Worm (Caenorhabditis elegans) whole organism, young adult: ENCODE results near the gene T06E8.8.

Experiments used
- C17E4.6 ChIP-seq: fragments of 200-800 bp; sonication (Bioruptor generic); IDR thresholded peaks from 2 replicates; pipeline ENCODE4 v1.3.6; 2022; ENCODE audit warnings: missing genetic modification reagents, missing genetic modification characterization, missing compliant biosample characterization
- D2030.7 ChIP-seq: fragments of 200-800 bp; sonication (Bioruptor generic); IDR thresholded peaks from 2 replicates; pipeline ENCODE4 v1.3.6; 2022; ENCODE audit warnings: missing genetic modification reagents, missing genetic modification characterization, missing compliant biosample characterization
- F23B12.7 ChIP-seq: sonication (generic microtip); optimal IDR thresholded peaks from 2 replicates; lab custom pipeline; 2017; ENCODE audit warnings: missing genetic modification characterization, mild to moderate bottlenecking, missing compliant biosample characterization, antibody characterized with exemption, moderate library complexity; ENCODE audit not compliant: insufficient read depth
- F52B5.7 ChIP-seq: sonication (generic microtip); optimal IDR thresholded peaks from 2 replicates; lab custom pipeline; 2016; ENCODE audit warnings: mild to moderate bottlenecking, missing genetic modification characterization, missing compliant biosample characterization
- F57C9.4 ChIP-seq: sonication (generic microtip); optimal IDR thresholded peaks from 2 replicates; lab custom pipeline; 2017; ENCODE audit warnings: mild to moderate bottlenecking, missing genetic modification characterization, missing compliant biosample characterization
- K11D2.4 ChIP-seq: fragments of 200-800 bp; sonication (Bioruptor generic); IDR thresholded peaks from 2 replicates; pipeline ENCODE4 v1.3.6; 2022; ENCODE audit warnings: missing genetic modification reagents, missing genetic modification characterization, missing compliant biosample characterization
- K12H6.12 ChIP-seq: fragments of 200-800 bp; sonication (Bioruptor generic); optimal IDR thresholded peaks from 2 replicates; lab custom pipeline; 2018; ENCODE audit warnings: mild to moderate bottlenecking, missing genetic modification characterization, missing compliant biosample characterization
- Y53G8AR.9 ChIP-seq: fragments of 200-800 bp; sonication (Bioruptor generic); conservative IDR thresholded peaks from 2 replicates; pipeline ENCODE4 v1.3.6; 2022; ENCODE audit warnings: missing genetic modification reagents, missing genetic modification characterization, missing compliant biosample characterization
- Y79H2A.3 ChIP-seq: fragments of 200-800 bp; sonication (Bioruptor generic); conservative IDR thresholded peaks from 2 replicates; pipeline ENCODE4 v1.3.6; 2022; ENCODE audit warnings: missing genetic modification reagents, missing genetic modification characterization, missing compliant biosample characterization
- akir-1 ChIP-seq: fragments of 200-800 bp; sonication (Bioruptor generic); optimal IDR thresholded peaks from 2 replicates; lab custom pipeline; 2018; ENCODE audit warnings: mild to moderate bottlenecking, missing genetic modification characterization, moderate library complexity, missing compliant biosample characterization
- ama-1 ChIP-seq, 3 experiments: fragments of 150-350 bp in 1 of 3; sonication (generic microtip) in 2 of 3; optimal IDR thresholded peaks; 2 replicates each; lab custom pipeline; 2014 to 2018; ENCODE audit warnings: missing biosample characterization in 2 of 3, missing genetic modification characterization in 2 of 3, missing genetic modification reagents in 2 of 3
- aptf-2 ChIP-seq: fragments of 200-800 bp; sonication (Bioruptor generic); conservative IDR thresholded peaks from 2 replicates; pipeline ENCODE4 v1.3.6; 2022; ENCODE audit warnings: missing genetic modification reagents, missing genetic modification characterization, missing compliant biosample characterization
- aptf-3 ChIP-seq: fragments of 200-800 bp; sonication (Bioruptor generic); IDR thresholded peaks from 2 replicates; pipeline ENCODE4 v1.3.6; 2022; ENCODE audit warnings: missing genetic modification characterization, missing compliant biosample characterization
- athp-1 ChIP-seq: sonication (generic microtip); optimal IDR thresholded peaks from 2 replicates; lab custom pipeline; 2017; ENCODE audit warnings: mild to moderate bottlenecking, missing genetic modification characterization, missing compliant biosample characterization
- attf-5 ChIP-seq: fragments of 200-800 bp; sonication (Bioruptor generic); optimal IDR thresholded peaks from 2 replicates; lab custom pipeline; 2018; ENCODE audit warnings: mild to moderate bottlenecking, missing genetic modification characterization, missing compliant biosample characterization
- cebp-1 ChIP-seq, 2 experiments: fragments of 200-800 bp in 1 of 2; sonication (Bioruptor generic) in 1 of 2; sonication (generic microtip) in 1 of 2; IDR thresholded peaks in 1 of 2; optimal IDR thresholded peaks in 1 of 2; 2 replicates each; pipeline versions ENCODE4 v1.3.6 to Lab custom; 2017 to 2022; ENCODE audit warnings: missing compliant biosample characterization in 2 of 2, missing genetic modification characterization in 2 of 2, mild to moderate bottlenecking in 1 of 2, missing genetic modification reagents in 1 of 2, moderate library complexity in 1 of 2
- ceh-27 ChIP-seq: fragments of 200-800 bp; sonication (Bioruptor generic); optimal IDR thresholded peaks from 2 replicates; lab custom pipeline; 2018; ENCODE audit warnings: mild to moderate bottlenecking, missing genetic modification characterization, moderate library complexity, missing compliant biosample characterization
- ceh-40 ChIP-seq: fragments of 200-800 bp; sonication (Bioruptor generic); IDR thresholded peaks from 2 replicates; pipeline ENCODE4 v1.3.6; 2022; ENCODE audit warnings: missing genetic modification characterization, missing compliant biosample characterization
- ceh-91 ChIP-seq: fragments of 200-800 bp; sonication (Bioruptor generic); IDR thresholded peaks from 2 replicates; pipeline ENCODE4 v1.3.6; 2022; ENCODE audit warnings: missing genetic modification reagents, missing genetic modification characterization, missing compliant biosample characterization
- chd-7 ChIP-seq: sonication (generic microtip); optimal IDR thresholded peaks from 2 replicates; lab custom pipeline; 2016; ENCODE audit warnings: mild to moderate bottlenecking, missing genetic modification characterization, moderate library complexity, missing compliant biosample characterization
- dpff-1 ChIP-seq: sonication (generic microtip); optimal IDR thresholded peaks from 2 replicates; lab custom pipeline; 2017; ENCODE audit warnings: mild to moderate bottlenecking, missing genetic modification characterization, missing compliant biosample characterization
- dpl-1 ChIP-seq: fragments of 150-350 bp; optimal IDR thresholded peaks from 2 replicates; lab custom pipeline; 2014; ENCODE audit warnings: missing biosample characterization, missing genetic modification reagents, missing genetic modification characterization
- egl-18 ChIP-seq: fragments of 200-800 bp; sonication (Bioruptor generic); IDR thresholded peaks from 2 replicates; pipeline ENCODE4 v1.3.6; 2022; ENCODE audit warnings: missing genetic modification reagents, missing genetic modification characterization, missing compliant biosample characterization
- ets-4 ChIP-seq: fragments of 200-800 bp; sonication (Bioruptor generic); optimal IDR thresholded peaks from 2 replicates; lab custom pipeline; 2018; ENCODE audit warnings: mild to moderate bottlenecking, missing genetic modification characterization, missing compliant biosample characterization
- him-1 ChIP-seq: sonication (generic microtip); optimal IDR thresholded peaks from 2 replicates; lab custom pipeline; 2016; ENCODE audit warnings: missing genotype, missing genetic modification reagents, missing genetic modification characterization, missing compliant biosample characterization
- hmg-1.2 ChIP-seq: fragments of 200-800 bp; sonication (Bioruptor generic); IDR thresholded peaks from 2 replicates; pipeline ENCODE4 v1.3.6; 2022; ENCODE audit warnings: missing genetic modification reagents, missing genetic modification characterization, missing compliant biosample characterization
- hsf-1 ChIP-seq: fragments of 200-800 bp; sonication (Bioruptor generic); IDR thresholded peaks from 2 replicates; pipeline ENCODE4 v1.3.6; 2022; ENCODE audit warnings: missing genetic modification reagents, missing genetic modification characterization, missing compliant biosample characterization
- lag-1 ChIP-seq: fragments of 200-800 bp; sonication (Bioruptor generic); IDR thresholded peaks from 2 replicates; pipeline ENCODE4 v1.3.6; 2022; ENCODE audit warnings: missing genetic modification reagents, missing genetic modification characterization, missing compliant biosample characterization
- lin-54 ChIP-seq: fragments of 200-800 bp; sonication (Bioruptor generic); optimal IDR thresholded peaks from 2 replicates; lab custom pipeline; 2018; ENCODE audit warnings: mild to moderate bottlenecking, missing genetic modification characterization, missing compliant biosample characterization
- lsl-1 ChIP-seq: fragments of 200-800 bp; sonication (Bioruptor generic); optimal IDR thresholded peaks from 2 replicates; lab custom pipeline; 2018; ENCODE audit warnings: mild to moderate bottlenecking, missing genetic modification characterization, moderate library complexity, missing compliant biosample characterization
- madf-6 ChIP-seq: fragments of 200-800 bp; sonication (Bioruptor generic); IDR thresholded peaks from 2 replicates; pipeline ENCODE4 v1.3.6; 2022; ENCODE audit warnings: missing genetic modification reagents, missing genetic modification characterization, missing compliant biosample characterization
- madf-8 ChIP-seq: fragments of 200-800 bp; sonication (Bioruptor generic); conservative IDR thresholded peaks from 2 replicates; pipeline ENCODE4 v1.3.6; 2022; ENCODE audit warnings: missing genetic modification reagents, missing genetic modification characterization, missing compliant biosample characterization
- mcd-1 ChIP-seq: fragments of 200-800 bp; sonication (Bioruptor generic); IDR thresholded peaks from 2 replicates; pipeline ENCODE4 v1.3.6; 2022; ENCODE audit warnings: missing genetic modification reagents, missing genetic modification characterization, missing compliant biosample characterization
- mel-28 ChIP-seq: sonication (generic microtip); optimal IDR thresholded peaks from 2 replicates; lab custom pipeline; 2016; ENCODE audit warnings: borderline replicate concordance, mild to moderate bottlenecking, missing genetic modification characterization, missing compliant biosample characterization
- mxl-1 ChIP-seq: sonication (generic microtip); optimal IDR thresholded peaks from 2 replicates; lab custom pipeline; 2016; ENCODE audit warnings: missing genetic modification characterization, missing compliant biosample characterization
- nfya-1 ChIP-seq: sonication (generic microtip); optimal IDR thresholded peaks from 2 replicates; lab custom pipeline; 2017; ENCODE audit warnings: antibody characterized with exemption, missing compliant biosample characterization, missing genetic modification characterization, borderline replicate concordance; ENCODE audit not compliant: insufficient read depth
- pbrm-1 ChIP-seq: fragments of 200-800 bp; sonication (Bioruptor generic); IDR thresholded peaks from 2 replicates; pipeline ENCODE4 v1.3.6; 2022; ENCODE audit warnings: missing genetic modification reagents, missing genetic modification characterization, missing compliant biosample characterization
- pha-4 ChIP-seq: fragments of 150-350 bp; sonication (generic microtip); optimal IDR thresholded peaks from 2 replicates; lab custom pipeline; 2014; ENCODE audit warnings: missing biosample characterization, missing genetic modification reagents, missing genetic modification characterization
- sdz-38 ChIP-seq: sonication (generic microtip); optimal IDR thresholded peaks from 2 replicates; lab custom pipeline; 2016; ENCODE audit warnings: missing genotype, missing genetic modification characterization, missing compliant biosample characterization
- tbp1 ChIP-seq: fragments of 200-800 bp; sonication (Bioruptor generic); optimal IDR thresholded peaks from 2 replicates; lab custom pipeline; 2018; ENCODE audit warnings: mild to moderate bottlenecking, missing genetic modification characterization, missing compliant biosample characterization
- tbx-9 ChIP-seq: sonication (generic microtip); optimal IDR thresholded peaks from 2 replicates; lab custom pipeline; 2016; ENCODE audit warnings: borderline replicate concordance, missing genetic modification characterization, inconsistent platforms, missing compliant biosample characterization
- tlf-1 ChIP-seq: fragments of 200-800 bp; sonication (Bioruptor generic); optimal IDR thresholded peaks from 2 replicates; lab custom pipeline; 2018; ENCODE audit warnings: mild to moderate bottlenecking, missing genetic modification characterization, missing compliant biosample characterization
- unc-130 ChIP-seq: sonication (generic microtip); optimal IDR thresholded peaks from 2 replicates; lab custom pipeline; 2016; ENCODE audit warnings: missing genetic modification reagents, missing genetic modification characterization, missing compliant biosample characterization
- unc-62 ChIP-seq: fragments of 150-350 bp; optimal IDR thresholded peaks from 2 replicates; lab custom pipeline; 2014; ENCODE audit warnings: missing biosample characterization, missing genetic modification reagents, missing genetic modification characterization
- xnd-1 ChIP-seq: sonication (generic microtip); optimal IDR thresholded peaks from 2 replicates; lab custom pipeline; 2016; ENCODE audit warnings: missing genotype, missing genetic modification reagents, missing genetic modification characterization, missing compliant biosample characterization
- ztf-3 ChIP-seq: fragments of 200-800 bp; sonication (Bioruptor generic); optimal IDR thresholded peaks from 2 replicates; lab custom pipeline; 2018; ENCODE audit warnings: mild to moderate bottlenecking, missing genetic modification characterization, missing compliant biosample characterization

Gene T06E8.8

DNA sequence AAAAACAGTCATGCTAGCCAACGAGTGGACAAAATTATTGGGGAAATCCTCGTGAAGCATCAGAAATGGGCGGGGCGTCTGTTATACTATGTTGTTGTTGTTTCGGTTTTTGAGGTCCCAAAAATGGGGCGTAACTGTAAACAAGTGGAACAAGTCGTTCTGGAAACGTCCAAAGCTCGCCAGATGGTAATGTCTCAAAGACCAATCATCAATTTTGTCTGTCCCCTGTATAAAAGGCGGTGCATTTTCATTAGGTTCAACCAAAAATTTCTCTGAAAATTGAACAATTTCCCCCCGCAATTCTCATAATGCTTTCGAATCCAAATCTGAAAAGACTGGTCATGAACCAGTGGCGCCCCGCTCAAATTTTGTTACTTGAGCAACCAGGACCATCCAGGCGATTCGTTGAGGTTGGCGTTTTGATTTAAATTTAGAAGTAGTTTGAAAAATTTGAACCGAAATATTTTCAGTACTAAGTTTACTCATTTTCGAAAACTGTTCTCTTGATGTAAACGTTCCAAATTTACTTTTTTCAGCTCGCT is 24.4 kb upstream of the T06E8.8 start (continued):
- TF ChIP-seq dpff-1 (tag; lab: Kevin White, UChicago) (no peak), egl-18 (GFP tag; lab: Robert Waterston, UW) (no peak), nfya-1 (no peak), unc-130 (GFP tag; lab: Kevin White, UChicago) (no peak), mcd-1 (GFP tag; lab: Robert Waterston, UW) (no peak), madf-8 (no peak; the same call in 1 of the 2 replicates), F23B12.7 (tag; lab: Kevin White, UChicago) (no peak), K11D2.4 (GFP tag; lab: Robert Waterston, UW) (no peak), tlf-1 (GFP tag; lab: Kevin White, UChicago) (no peak), pha-4 (tag; lab: Kevin White, UChicago) (no peak), sdz-38 (tag; lab: Kevin White, UChicago) (no peak), ceh-40 (GFP tag; lab: Robert Waterston, UW) (no peak), mel-28 (tag; lab: Kevin White, UChicago) (no peak), lag-1 (no peak), aptf-3 (GFP tag; lab: Robert Waterston, UW) (0 out of 2 replicates have a peak, but pooled peaks have one; percentile 36), attf-5 (GFP tag; lab: Kevin White, UChicago) (peak; percentile 1), unc-62 (GFP tag; lab: Kevin White, UChicago) (no peak), cebp-1 (GFP tag; IDR thresholded peaks at IDR 0.05; lab: Robert Waterston, UW) (no peak), cebp-1 (tag; optimal IDR thresholded peaks at IDR 0.05; lab: Kevin White, UChicago) (peak; percentile 60), mxl-1 (tag; lab: Kevin White, UChicago) (no peak), him-1 (tag; lab: Kevin White, UChicago) (no peak), ets-4 (GFP tag; lab: Kevin White, UChicago) (no peak), akir-1 (GFP tag; lab: Kevin White, UChicago) (no peak), ceh-91 (no peak; the same call in 1 of the 2 replicates), lin-54 (no peak), xnd-1 (tag; lab: Kevin White, UChicago) (no peak), tbx-9 (tag; lab: Kevin White, UChicago) (no peak), F52B5.7 (tag; lab: Kevin White, UChicago) (no peak), ama-1 (optimal IDR thresholded peaks at IDR 0.05; lab: Kevin White, UChicago) (no peak), ama-1 (GFP tag; optimal IDR thresholded peaks at IDR 0.05; lab: Kevin White, UChicago) (no peak), ztf-3 (GFP tag; lab: Kevin White, UChicago) (no peak), F57C9.4 (tag; lab: Kevin White, UChicago) (no peak), ceh-27 (GFP tag; lab: Kevin White, UChicago) (no peak), dpl-1 (GFP tag; lab: Kevin White, UChicago) (no peak), Y53G8AR.9 (GFP tag; lab: Robert Waterston, UW) (peak; percentile 51; the same call in 1 of the 2 replicates), athp-1 (peak; percentile 59)

DNA sequence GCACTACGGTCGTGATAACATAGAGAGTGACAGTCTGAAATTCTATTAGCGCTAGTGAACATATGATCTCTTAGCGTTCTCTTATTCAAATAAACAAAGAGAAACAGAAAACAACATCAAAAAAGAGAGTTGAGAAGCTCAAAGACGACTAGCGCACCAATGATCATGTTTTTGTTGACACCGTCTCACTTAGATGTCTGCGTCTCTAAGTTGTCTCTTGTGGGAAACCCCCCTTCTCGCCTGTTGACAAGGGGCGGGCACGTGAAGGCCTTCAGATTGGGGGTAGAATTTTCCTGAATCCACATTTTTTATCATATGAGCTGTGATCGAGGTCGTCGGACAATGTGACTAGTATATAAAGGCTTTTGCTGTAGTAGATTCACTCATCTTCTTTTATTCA is 23.6 kb upstream of the T06E8.8 start:
- TF ChIP-seq pbrm-1 (GFP tag; lab: Robert Waterston, UW) (peak; percentile 44; the same call in 1 of the 2 replicates), madf-6 (GFP tag; lab: Robert Waterston, UW) (peak; percentile 39; the same call in 1 of the 2 replicates), ama-1 (optimal IDR thresholded peaks at IDR 0.05; lab: Kevin White, UChicago) (no peak), ama-1 (GFP tag; optimal IDR thresholded peaks at IDR 0.05; lab: Kevin White, UChicago) (peak in 1 of 2 experiments; percentile 64), madf-8 (0 out of 2 replicates have a peak, but pooled peaks have one; percentile 17), K11D2.4 (GFP tag; lab: Robert Waterston, UW) (no peak), aptf-2 (peak; percentile 40; the same call in 1 of the 2 replicates), aptf-3 (GFP tag; lab: Robert Waterston, UW) (peak; percentile 23; the same call in 1 of the 2 replicates), lsl-1 (no peak), tbp1 (GFP tag; lab: Kevin White, UChicago) (peak; percentile 7), cebp-1 (GFP tag; IDR thresholded peaks at IDR 0.05; lab: Robert Waterston, UW) (0 out of 2 replicates have a peak, but pooled peaks have one; percentile 17), cebp-1 (tag; optimal IDR thresholded peaks at IDR 0.05; lab: Kevin White, UChicago) (peak; percentile 42), hmg-1.2 (peak; percentile 50; the same call in 1 of the 2 replicates), Y79H2A.3 (no peak), chd-7 (tag; lab: Kevin White, UChicago) (peak; percentile 10), hsf-1 (GFP tag; lab: Robert Waterston, UW) (peak; percentile 27; the same call in 1 of the 2 replicates), C17E4.6 (no peak), D2030.7 (GFP tag; lab: Robert Waterston, UW) (peak; percentile 32; the same call in 1 of the 2 replicates), K12H6.12 (tag; lab: Kevin White, UChicago) (peak; percentile 17)
